Worm (Caenorhabditis elegans): Measurements from ENCODE around the gene gfrp-1.
A peak's percentile ranks its signal among the peaks of the same experiment; 100 is the strongest.

gfrp-1 gene

ce11 chrIV:236138-236537, 32.7 kb downstream of the gfrp-1 start:
- TF ChIP-seq skn-1 (tag; optimal IDR thresholded peaks at IDR 0.05) (no peak), ceh-44 (GFP tag; IDR thresholded peaks at IDR 0.05) (no peak), tra-1 (GFP tag; IDR thresholded peaks at IDR 0.05) (no peak), Y5F2A.4 (GFP tag; optimal IDR thresholded peaks at IDR 0.05) (no peak), gei-8 (GFP tag; optimal IDR thresholded peaks at IDR 0.05) (no peak), fkh-10 (GFP tag; optimal IDR thresholded peaks at IDR 0.05) (no peak), nhr-42 (GFP tag; IDR thresholded peaks at IDR 0.05) (no peak), attf-4 (tag; optimal IDR thresholded peaks at IDR 0.05) (no peak), set-16 (GFP tag; IDR thresholded peaks at IDR 0.05) (no peak), Y75B8A.6 (GFP tag; IDR thresholded peaks at IDR 0.05) (no peak), F44E2.7 (GFP tag; IDR thresholded peaks at IDR 0.05) (no peak), Y105C5A.15 (GFP tag; IDR thresholded peaks at IDR 0.05) (no peak), mep-1 (tag; optimal IDR thresholded peaks at IDR 0.05) (no peak), nhr-11 (tag; optimal IDR thresholded peaks at IDR 0.05) (no peak), nhr-111 (GFP tag; optimal IDR thresholded peaks at IDR 0.05) (no peak), mxl-2 (GFP tag; conservative IDR thresholded peaks at IDR 0.05) (no peak)

ce11 chrIV:237350-237749, 33.9 kb downstream of the gfrp-1 start, which contains the start of gene ints-13:
Gene ints-13 (minus strand): TSS chrIV:237450.
- TF ChIP-seq lin-38 (GFP tag; IDR thresholded peaks at IDR 0.05) (peak; percentile 11; the same call in 1 of the 2 replicates), madf-9 (GFP tag; conservative IDR thresholded peaks at IDR 0.05) (no peak)

- TF ChIP-seq arid-1 (GFP tag; conservative IDR thresholded peaks at IDR 0.05): no peak
- no peak for TF ChIP-seq zip-2 (tag; optimal IDR thresholded peaks at IDR 0.05)
- no peak for TF ChIP-seq madf-9 (GFP tag; conservative IDR thresholded peaks at IDR 0.05)
- peak in 1 of 2 experiments; percentile 37 for TF ChIP-seq lsy-2 (tag; optimal IDR thresholded peaks at IDR 0.05)
- no peak for TF ChIP-seq Y105C5A.15 (GFP tag; IDR thresholded peaks at IDR 0.05)
- TF ChIP-seq nhr-28 (tag; optimal IDR thresholded peaks at IDR 0.05): no peak
- no peak for TF ChIP-seq ZK546.5 (tag; optimal IDR thresholded peaks at IDR 0.05)
- TF ChIP-seq R02D3.7 (tag; optimal IDR thresholded peaks at IDR 0.05): peak; percentile 88
- no peak for TF ChIP-seq ceh-62 (tag; optimal IDR thresholded peaks at IDR 0.05)
- no peak for TF ChIP-seq madf-5 (GFP tag; IDR thresholded peaks at IDR 0.05)
- TF ChIP-seq dve-1 (tag; optimal IDR thresholded peaks at IDR 0.05; ENCODE audit: insufficient read depth): peak; percentile 48
- no peak for TF ChIP-seq lin-15B (tag; optimal IDR thresholded peaks at IDR 0.05)
- TF ChIP-seq dpl-1 (GFP tag; optimal IDR thresholded peaks at IDR 0.05): peak; percentile 49
- peak; percentile 85 for TF ChIP-seq aha-1 (tag)
- TF ChIP-seq mes-2 (tag; optimal IDR thresholded peaks at IDR 0.05; ENCODE audit: poor library complexity, severe bottlenecking): peak; percentile 62
- TF ChIP-seq saeg-2 (GFP tag; IDR thresholded peaks at IDR 0.05): no peak
- TF ChIP-seq lin-1 (GFP tag; IDR thresholded peaks at IDR 0.05): no peak
- TF ChIP-seq daf-16 (GFP tag; optimal IDR thresholded peaks at IDR 0.05): no peak
- no peak for TF ChIP-seq daf-16 (tag; optimal IDR thresholded peaks at IDR 0.05)
- TF ChIP-seq aly-2 (tag; optimal IDR thresholded peaks at IDR 0.05): no peak
Measured at ce11 chrIV:240257-240754, 36.9 kb downstream of the gfrp-1 start, which contains the start of the genes fnta-1 and cogc-8. Gene fnta-1 (minus strand): TSS chrIV:240307. Gene cogc-8 (plus strand): TSS chrIV:240451.

ce11 chrIV:244278-244677, 40.9 kb downstream of the gfrp-1 start:
- TF ChIP-seq pqm-1 (tag; optimal IDR thresholded peaks at IDR 0.05) (no peak), F37D6.2 (tag; optimal IDR thresholded peaks at IDR 0.05) (no peak), nhr-6 (tag; optimal IDR thresholded peaks at IDR 0.05) (no peak), daf-16 (GFP tag; optimal IDR thresholded peaks at IDR 0.05) (no peak), daf-16 (tag; optimal IDR thresholded peaks at IDR 0.05) (no peak), lin-13 (GFP tag; optimal IDR thresholded peaks at IDR 0.05) (no peak), nhr-77 (tag; optimal IDR thresholded peaks at IDR 0.05) (no peak), aly-2 (tag; optimal IDR thresholded peaks at IDR 0.05) (no peak), lsy-2 (tag; optimal IDR thresholded peaks at IDR 0.05) (no peak), duxl-1 (tag; optimal IDR thresholded peaks at IDR 0.05; ENCODE audit: poor library complexity) (no peak), nhr-48 (tag; optimal IDR thresholded peaks at IDR 0.05) (no peak)
